Fruit fly (Drosophila melanogaster) whole organism, prepupa: ENCODE results near the gene CG7631.

Experiments
- CG10631 ChIP-seq: fragments of 200-800 bp; sonication (Bioruptor generic); optimal IDR thresholded peaks from 2 replicates; lab custom pipeline; 2016; ENCODE audit warnings: missing biosample characterization, missing genetic modification characterization
- CG16779 ChIP-seq: fragments of 200-800 bp; sonication (Bioruptor generic); optimal IDR thresholded peaks from 3 replicates; lab custom pipeline; 2017; ENCODE audit warnings: missing biosample characterization, mild to moderate bottlenecking, missing genetic modification characterization
- CG31627 ChIP-seq: fragments of 200-800 bp; sonication (Bioruptor generic); optimal IDR thresholded peaks from 3 replicates; lab custom pipeline; 2016; ENCODE audit warnings: missing biosample characterization, missing genetic modification characterization
- CG8632 ChIP-seq: fragments of 200-800 bp; sonication (Bioruptor generic); optimal IDR thresholded peaks from 3 replicates; lab custom pipeline; 2016; ENCODE audit warnings: missing biosample characterization, missing genetic modification characterization
- Hr39 ChIP-seq: fragments of 200-800 bp; sonication (Bioruptor generic); optimal IDR thresholded peaks from 2 replicates; lab custom pipeline; 2016; ENCODE audit warnings: missing biosample characterization, missing genetic modification characterization
- Smox ChIP-seq: fragments of 200-800 bp; sonication (Bioruptor generic); optimal IDR thresholded peaks from 3 replicates; lab custom pipeline; 2016; ENCODE audit warnings: missing biosample characterization, missing genetic modification characterization
- fd59A ChIP-seq: fragments of 200-800 bp; sonication (Bioruptor generic); optimal IDR thresholded peaks from 2 replicates; lab custom pipeline; 2017; ENCODE audit warnings: missing biosample characterization, mild to moderate bottlenecking, missing genetic modification characterization, missing genetic modification reagents
- fkh ChIP-seq: fragments of 200-800 bp; sonication (Bioruptor generic); optimal IDR thresholded peaks from 3 replicates; lab custom pipeline; 2017; ENCODE audit warnings: missing biosample characterization, mild to moderate bottlenecking, missing genetic modification characterization, moderate library complexity
- pdm3 ChIP-seq: fragments of 200-800 bp; sonication (Bioruptor generic); optimal IDR thresholded peaks from 3 replicates; lab custom pipeline; 2016; ENCODE audit warnings: missing biosample characterization, missing genetic modification characterization
- spab ChIP-seq: fragments of 200-800 bp; sonication (Bioruptor generic); optimal IDR thresholded peaks from 2 replicates; lab custom pipeline; 2017; ENCODE audit warnings: missing biosample characterization, mild to moderate bottlenecking, missing genetic modification characterization, missing genetic modification reagents

DNA sequence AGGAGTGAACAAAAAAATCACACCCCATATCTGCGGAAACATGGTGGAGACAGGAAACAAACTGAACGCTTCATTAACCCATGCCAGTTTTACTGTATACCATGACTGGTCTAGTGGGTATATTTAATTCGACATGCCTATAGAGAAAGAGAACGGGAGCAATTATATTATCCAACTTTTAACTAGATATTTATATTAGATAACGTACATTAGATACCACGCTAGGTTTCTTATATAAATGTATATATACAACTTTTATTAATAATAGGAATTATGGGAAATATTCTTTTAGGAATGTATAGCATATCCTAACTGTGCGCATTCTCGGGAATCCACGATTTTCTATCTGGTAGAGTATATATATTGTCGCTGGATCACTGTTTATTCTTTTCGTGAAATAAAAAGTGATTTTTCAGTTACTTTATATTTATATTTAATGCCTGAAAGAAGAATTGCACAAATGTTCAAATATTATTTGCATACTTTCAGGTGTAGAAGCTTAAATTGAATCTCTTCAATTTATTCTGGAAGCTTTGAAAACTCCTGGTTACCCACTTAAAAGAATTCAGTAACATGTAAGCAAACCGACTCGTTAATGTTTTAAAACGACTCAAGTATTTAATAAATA, 15.1 kb upstream of the CG7631 start, which contains the start of gene Semp1:
- TF ChIP-seq spab (GFP tag; lab: Kevin White, UChicago), result no peak
- TF ChIP-seq Hr39 (GFP tag; lab: Kevin White, UChicago), result no peak
- no peak for TF ChIP-seq pdm3 (GFP tag; lab: Kevin White, UChicago)
- TF ChIP-seq fkh (GFP tag; lab: Kevin White, UChicago), result no peak
- TF ChIP-seq Smox, result no peak
- no peak for TF ChIP-seq CG16779 (tag; lab: Kevin White, UChicago)
- TF ChIP-seq CG31627, result no peak
- no peak for TF ChIP-seq CG8632 (GFP tag; lab: Kevin White, UChicago)
- no peak for TF ChIP-seq fd59A (GFP tag; lab: Kevin White, UChicago)
- no peak for TF ChIP-seq CG10631 (GFP tag; lab: Kevin White, UChicago)
